Worm (Caenorhabditis elegans) whole organism, dauer: ENCODE measurements around the gene chil-18.
"Not testable (repeated sequence)": the region's sequence is repeated elsewhere in the genome, so short reads cannot be mapped to it uniquely, and the experiment has no call there.

Source experiments
- unc-62 ChIP-seq: sonication (generic microtip); optimal IDR thresholded peaks from 2 replicates; lab custom pipeline; 2017; ENCODE audit warnings: missing biosample characterization, missing genetic modification reagents, missing genetic modification characterization

Gene chil-18

ce11 chrII:9427644-9428043 is 20.4 kb upstream of the chil-18 start, which contains the start of gene M176.5:
M176.5 (minus strand) TSS chrII:9427744.
- no peak for TF ChIP-seq unc-62 (GFP tag; lab: Kevin White, UChicago)

ce11 chrII:9431119-9431518 is 16.9 kb upstream of the chil-18 start:
- TF ChIP-seq unc-62 (GFP tag; lab: Kevin White, UChicago) = no peak

ce11 chrII:9433609-9434008 is 14.5 kb upstream of the chil-18 start, which contains the start of gene kin-15:
kin-15 (minus strand) TSS chrII:9433709.
- TF ChIP-seq unc-62 (GFP tag; lab: Kevin White, UChicago) = no peak

ce11 chrII:9436009-9436408 is 12.1 kb upstream of the chil-18 start, which contains the start of gene kin-16:
kin-16 (minus strand) TSS chrII:9436109.
- no peak for TF ChIP-seq unc-62 (GFP tag; lab: Kevin White, UChicago)

- TF ChIP-seq unc-62 (GFP tag; lab: Kevin White, UChicago) = no peak
Observed at ce11 chrII:9438227-9438626, 9.8 kb upstream of the chil-18 start, which contains the start of gene chil-13. chil-13 (minus strand) TSS chrII:9438327.

- TF ChIP-seq unc-62 (GFP tag; lab: Kevin White, UChicago) = no peak
Observed at ce11 chrII:9438853-9439252, 9.2 kb upstream of the chil-18 start.

- no peak for TF ChIP-seq unc-62 (GFP tag; lab: Kevin White, UChicago)
Observed at ce11 chrII:9440060-9440459, 8.0 kb upstream of the chil-18 start, which contains the start of gene chil-17. chil-17 (minus strand) TSS chrII:9440160.

- TF ChIP-seq unc-62 (GFP tag; lab: Kevin White, UChicago) = no peak
Observed at ce11 chrII:9441838-9442237, 6.2 kb upstream of the chil-18 start, which contains the start of gene chil-16. chil-16 (minus strand) TSS chrII:9441938.

ce11 chrII:9443522-9443921 is 4.5 kb upstream of the chil-18 start, which contains the start of gene chil-15:
chil-15 (minus strand) TSS chrII:9443622.
- no peak for TF ChIP-seq unc-62 (GFP tag; lab: Kevin White, UChicago)

ce11 chrII:9445368-9445767 is 2.7 kb upstream of the chil-18 start, which contains the start of gene R09D1.13:
R09D1.13 (minus strand) TSS chrII:9445468.
- no peak for TF ChIP-seq unc-62 (GFP tag; lab: Kevin White, UChicago)

- TF ChIP-seq unc-62 (GFP tag; lab: Kevin White, UChicago) = not testable (repeated sequence)
Observed at ce11 chrII:9452172-9452571, 4.1 kb downstream of the chil-18 start, which contains the start of gene R09D1.12. R09D1.12 (minus strand) TSS chrII:9452272.

ce11 chrII:9454304-9454703 is 6.2 kb downstream of the chil-18 start, which contains the start of gene chil-19:
chil-19 (minus strand) TSS chrII:9454404.
- no peak for TF ChIP-seq unc-62 (GFP tag; lab: Kevin White, UChicago)

ce11 chrII:9459462-9459861 is 11.4 kb downstream of the chil-18 start, which contains the start of gene R09D1.14:
R09D1.14 (minus strand) TSS chrII:9459562.
- not testable (repeated sequence) for TF ChIP-seq unc-62 (GFP tag; lab: Kevin White, UChicago)

ce11 chrII:9461881-9462280 is 13.8 kb downstream of the chil-18 start, which contains the start of gene chil-21:
chil-21 (minus strand) TSS chrII:9461981.
- TF ChIP-seq unc-62 (GFP tag; lab: Kevin White, UChicago) = not testable (repeated sequence)

ce11 chrII:9466095-9466494 is 18.0 kb downstream of the chil-18 start, which contains the start of gene chil-22:
chil-22 (minus strand) TSS chrII:9466195.
- TF ChIP-seq unc-62 (GFP tag; lab: Kevin White, UChicago) = no peak

ce11 chrII:9468414-9468813 is 20.3 kb downstream of the chil-18 start, which contains the start of gene chil-23:
chil-23 (minus strand) TSS chrII:9468611.
- no peak for TF ChIP-seq unc-62 (GFP tag; lab: Kevin White, UChicago)

- no peak for TF ChIP-seq unc-62 (GFP tag; lab: Kevin White, UChicago)
Observed at ce11 chrII:9470027-9470426, 22.0 kb downstream of the chil-18 start, which contains the start of gene T19H5.6. T19H5.6 (minus strand) TSS chrII:9470221.
